Fruit fly (Drosophila melanogaster) whole organism, embryonic: ENCODE results near the gene CG31627.

ENCODE experiments used
- Bdp1 ChIP-seq: fragments of 200-800 bp; sonication (Bioruptor generic); optimal IDR thresholded peaks from 3 replicates; lab custom pipeline; 2016; ENCODE audit warnings: missing biosample characterization, missing genetic modification characterization
- CG10462 ChIP-seq: fragments of 200-800 bp; sonication (Bioruptor generic); optimal IDR thresholded peaks from 2 replicates; lab custom pipeline; 2016; ENCODE audit warnings: missing biosample characterization, missing genetic modification characterization
- CG10565 ChIP-seq: fragments of 200-800 bp; sonication (Bioruptor generic); optimal IDR thresholded peaks from 3 replicates; lab custom pipeline; 2016; ENCODE audit warnings: missing biosample characterization, mild to moderate bottlenecking, missing genetic modification characterization
- CG10959 ChIP-seq: fragments of 200-800 bp; sonication (Bioruptor generic); IDR thresholded peaks from 2 replicates; pipeline ENCODE4 v1.3.6; 2022; ENCODE audit warnings: missing biosample characterization, missing genetic modification characterization
- CG11398 ChIP-seq: fragments of 200-800 bp; sonication (Bioruptor generic); optimal IDR thresholded peaks from 2 replicates; lab custom pipeline; 2016; ENCODE audit warnings: missing biosample characterization, missing genetic modification characterization
- CG14441 ChIP-seq: fragments of 200-800 bp; sonication (Bioruptor generic); IDR thresholded peaks from 2 replicates; pipeline ENCODE4 v1.3.6; 2022; ENCODE audit warnings: missing biosample characterization, missing genetic modification characterization
- CG1603 ChIP-seq: fragments of 200-800 bp; sonication (Bioruptor generic); optimal IDR thresholded peaks from 2 replicates; lab custom pipeline; 2019; ENCODE audit warnings: missing biosample characterization, mild to moderate bottlenecking, missing genetic modification characterization, moderate library complexity
- CG1647 ChIP-seq: fragments of 200-800 bp; sonication (Bioruptor generic); optimal IDR thresholded peaks from 3 replicates; lab custom pipeline; 2016; ENCODE audit warnings: missing biosample characterization, missing genetic modification characterization
- CG16863 ChIP-seq: fragments of 200-800 bp; sonication (Bioruptor generic); optimal IDR thresholded peaks from 3 replicates; lab custom pipeline; 2016; ENCODE audit warnings: missing biosample characterization, missing genetic modification characterization
- CG17568 ChIP-seq: fragments of 200-800 bp; sonication (Bioruptor generic); optimal IDR thresholded peaks from 2 replicates; lab custom pipeline; 2018; ENCODE audit warnings: missing biosample characterization, mild to moderate bottlenecking, missing genetic modification characterization, moderate library complexity
- CG18599 ChIP-seq: fragments of 200-800 bp; sonication (Bioruptor generic); optimal IDR thresholded peaks from 3 replicates; lab custom pipeline; 2017; ENCODE audit warnings: missing biosample characterization, missing genetic modification characterization, mild to moderate bottlenecking, moderate library complexity, missing genetic modification reagents
- CG18764 ChIP-seq: fragments of 200-800 bp; sonication (Bioruptor generic); optimal IDR thresholded peaks from 3 replicates; lab custom pipeline; 2016; ENCODE audit warnings: missing biosample characterization, missing genetic modification characterization
- CG2875 ChIP-seq: fragments of 200-800 bp; sonication (Bioruptor generic); optimal IDR thresholded peaks from 2 replicates; lab custom pipeline; 2017; ENCODE audit warnings: missing biosample characterization, mild to moderate bottlenecking, missing genetic modification characterization, missing genetic modification reagents
- CG34422 ChIP-seq: fragments of 200-800 bp; sonication (Bioruptor generic); IDR thresholded peaks from 3 replicates; pipeline ENCODE4 v1.3.6; 2022; ENCODE audit warnings: missing biosample characterization, missing genetic modification characterization
- CG3847 ChIP-seq: fragments of 200-800 bp; sonication (Bioruptor generic); IDR thresholded peaks from 2 replicates; pipeline ENCODE4 v1.3.6; 2022; ENCODE audit warnings: missing biosample characterization, missing genetic modification characterization
- CG6175 ChIP-seq: fragments of 200-800 bp; sonication (Bioruptor generic); IDR thresholded peaks from 3 replicates; pipeline ENCODE4 v1.3.6; 2022; ENCODE audit warnings: missing biosample characterization, missing genetic modification characterization
- CG6683 ChIP-seq: fragments of 200-800 bp; sonication (Bioruptor generic); optimal IDR thresholded peaks from 2 replicates; lab custom pipeline; 2017; ENCODE audit warnings: missing biosample characterization, mild to moderate bottlenecking, missing genetic modification characterization, missing genetic modification reagents
- CG7271 ChIP-seq: fragments of 200-800 bp; sonication (Bioruptor generic); optimal IDR thresholded peaks from 2 replicates; lab custom pipeline; 2018; ENCODE audit warnings: missing biosample characterization, mild to moderate bottlenecking, missing genetic modification characterization, moderate library complexity
- CG7372 ChIP-seq: fragments of 200-800 bp; sonication (Bioruptor generic); IDR thresholded peaks from 2 replicates; pipeline ENCODE4 v1.3.6; 2022; ENCODE audit warnings: missing biosample characterization, missing genetic modification characterization
- CG8359 ChIP-seq: fragments of 200-800 bp; sonication (Bioruptor generic); optimal IDR thresholded peaks from 2 replicates; lab custom pipeline; 2017; ENCODE audit warnings: missing biosample characterization, mild to moderate bottlenecking, missing genetic modification characterization, borderline replicate concordance
- CG9609 ChIP-seq: fragments of 200-800 bp; sonication (Bioruptor generic); optimal IDR thresholded peaks from 3 replicates; lab custom pipeline; 2016; ENCODE audit warnings: missing biosample characterization, missing genetic modification characterization
- CG9727 ChIP-seq: fragments of 200-800 bp; sonication (Bioruptor generic); optimal IDR thresholded peaks from 3 replicates; lab custom pipeline; 2017; ENCODE audit warnings: missing biosample characterization, mild to moderate bottlenecking, missing genetic modification characterization
- Eip74EF ChIP-seq, 2 experiments: fragments of 200-800 bp in 1 of 2; fragments of >200 bp in 1 of 2; sonication (Bioruptor generic) in 1 of 2; optimal IDR thresholded peaks; 2 replicates each; lab custom pipeline; 2017 to 2019; ENCODE audit warnings: missing biosample characterization in 2 of 2, missing genetic modification characterization in 2 of 2, mild to moderate bottlenecking in 1 of 2, moderate library complexity in 1 of 2
- Gsc ChIP-seq: fragments of 200-800 bp; sonication (Bioruptor generic); IDR thresholded peaks from 2 replicates; pipeline ENCODE4 v1.3.6; 2022; ENCODE audit warnings: missing biosample characterization, missing genetic modification characterization
- Hr39 ChIP-seq: fragments of >200 bp; optimal IDR thresholded peaks from 2 replicates; lab custom pipeline; 2017
- Mes4 ChIP-seq: fragments of 200-800 bp; sonication (Bioruptor generic); optimal IDR thresholded peaks from 2 replicates; lab custom pipeline; 2016; ENCODE audit warnings: missing biosample characterization, missing genetic modification characterization
- Side ChIP-seq: fragments of 200-800 bp; sonication (Bioruptor generic); optimal IDR thresholded peaks from 2 replicates; lab custom pipeline; 2016; ENCODE audit warnings: missing biosample characterization, missing genetic modification characterization
- Ssrp ChIP-seq: fragments of 200-800 bp; sonication (Bioruptor generic); optimal IDR thresholded peaks from 2 replicates; lab custom pipeline; 2018; ENCODE audit warnings: missing biosample characterization, mild to moderate bottlenecking, missing genetic modification characterization, moderate library complexity
- Usf ChIP-seq: fragments of 200-800 bp; sonication (Bioruptor generic); optimal IDR thresholded peaks from 2 replicates; lab custom pipeline; 2017; ENCODE audit warnings: missing genotype, missing biosample characterization, missing genetic modification characterization
- bbx ChIP-seq: fragments of 200-800 bp; sonication (Bioruptor generic); IDR thresholded peaks from 2 replicates; pipeline ENCODE4 v1.3.6; 2022; ENCODE audit warnings: missing biosample characterization, missing genetic modification characterization; ENCODE audit not compliant: partially characterized antibody
- bsh ChIP-seq, 2 experiments: fragments of 200-800 bp; sonication (Bioruptor generic); optimal IDR thresholded peaks; 2 replicates each; lab custom pipeline; 2017 to 2018; ENCODE audit warnings: mild to moderate bottlenecking in 2 of 2, missing biosample characterization in 2 of 2, missing genetic modification characterization in 2 of 2, moderate library complexity in 1 of 2
- cato ChIP-seq: fragments of 200-800 bp; sonication (Bioruptor generic); optimal IDR thresholded peaks from 2 replicates; lab custom pipeline; 2016; ENCODE audit warnings: missing biosample characterization, missing genetic modification characterization, borderline replicate concordance
- caup ChIP-seq: fragments of 200-800 bp; sonication (Bioruptor generic); optimal IDR thresholded peaks from 3 replicates; lab custom pipeline; 2017; ENCODE audit warnings: missing biosample characterization, mild to moderate bottlenecking, missing genetic modification characterization, moderate library complexity; ENCODE audit not compliant: severe bottlenecking
- cg ChIP-seq: fragments of 200-800 bp; sonication (Bioruptor generic); optimal IDR thresholded peaks from 3 replicates; lab custom pipeline; 2019; ENCODE audit warnings: missing biosample characterization, mild to moderate bottlenecking, missing genetic modification characterization, moderate library complexity
- chinmo ChIP-seq: fragments of 200-800 bp; sonication (Bioruptor generic); IDR thresholded peaks from 4 replicates; pipeline ENCODE4 v1.3.6; 2022; ENCODE audit warnings: missing biosample characterization, missing genetic modification characterization; ENCODE audit not compliant: partially characterized antibody
- croc ChIP-seq: fragments of 200-800 bp; sonication (Bioruptor generic); conservative IDR thresholded peaks from 3 replicates; pipeline ENCODE4 v1.3.6; 2022; ENCODE audit warnings: missing biosample characterization, missing genetic modification characterization
- dan ChIP-seq: fragments of 200-800 bp; sonication (Bioruptor generic); IDR thresholded peaks from 2 replicates; pipeline ENCODE4 v1.3.6; 2022; ENCODE audit warnings: missing biosample characterization, missing genetic modification characterization
- dpn ChIP-seq, 2 experiments: fragments of 200-800 bp; sonication (Bioruptor generic); optimal IDR thresholded peaks; 3 replicates each; lab custom pipeline; 2016; ENCODE audit warnings: missing biosample characterization in 2 of 2, missing genetic modification characterization in 2 of 2
- fd64A ChIP-seq: fragments of 200-800 bp; sonication (Bioruptor generic); optimal IDR thresholded peaks from 3 replicates; lab custom pipeline; 2018; ENCODE audit warnings: missing biosample characterization, mild to moderate bottlenecking, missing genetic modification characterization
- fd96Cb ChIP-seq: fragments of 200-800 bp; sonication (Bioruptor generic); optimal IDR thresholded peaks from 2 replicates; lab custom pipeline; 2018; ENCODE audit warnings: missing biosample characterization, mild to moderate bottlenecking, missing genetic modification characterization, moderate library complexity
- fu2 ChIP-seq: fragments of 200-800 bp; sonication (Bioruptor generic); optimal IDR thresholded peaks from 2 replicates; lab custom pipeline; 2016; ENCODE audit warnings: missing biosample characterization, missing genetic modification characterization
- grn ChIP-seq: fragments of 200-800 bp; sonication (Bioruptor generic); optimal IDR thresholded peaks from 3 replicates; lab custom pipeline; 2017; ENCODE audit warnings: missing biosample characterization, missing genetic modification characterization
- gro ChIP-seq: fragments of 200-800 bp; sonication (Bioruptor generic); optimal IDR thresholded peaks from 2 replicates; lab custom pipeline; 2016; ENCODE audit warnings: missing biosample characterization, missing genetic modification characterization
- h ChIP-seq: fragments of >200 bp; optimal IDR thresholded peaks from 2 replicates; lab custom pipeline; 2017
- hkb ChIP-seq, 2 experiments: fragments of 200-800 bp in 1 of 2; fragments of >200 bp in 1 of 2; sonication (Bioruptor generic) in 1 of 2; IDR thresholded peaks in 1 of 2; optimal IDR thresholded peaks in 1 of 2; 2 replicates each; pipeline versions ENCODE4 v1.3.6 to Lab custom; 2017 to 2022; ENCODE audit warnings: missing biosample characterization in 1 of 2, missing genetic modification characterization in 1 of 2
- hth ChIP-seq: fragments of >200 bp; optimal IDR thresholded peaks from 2 replicates; lab custom pipeline; 2017; ENCODE audit warnings: inconsistent platforms
- luna ChIP-seq: fragments of 200-800 bp; sonication (Bioruptor generic); optimal IDR thresholded peaks from 2 replicates; lab custom pipeline; 2016; ENCODE audit warnings: missing biosample characterization, missing genetic modification characterization
- ranshi ChIP-seq: fragments of 200-800 bp; sonication (Bioruptor generic); IDR thresholded peaks from 2 replicates; pipeline ENCODE4 v1.3.6; 2022; ENCODE audit warnings: missing biosample characterization, missing genetic modification characterization
- row ChIP-seq: fragments of 200-800 bp; sonication (Bioruptor generic); IDR thresholded peaks from 3 replicates; pipeline ENCODE4 v1.3.6; 2022; ENCODE audit warnings: missing biosample characterization, missing genetic modification characterization
- slp2 ChIP-seq: fragments of 200-800 bp; sonication (Bioruptor generic); optimal IDR thresholded peaks from 2 replicates; lab custom pipeline; 2016; ENCODE audit warnings: missing biosample characterization, missing genetic modification characterization
- yki ChIP-seq: fragments of >200 bp; optimal IDR thresholded peaks from 3 replicates; lab custom pipeline; 2018

Gene CG31627

DNA sequence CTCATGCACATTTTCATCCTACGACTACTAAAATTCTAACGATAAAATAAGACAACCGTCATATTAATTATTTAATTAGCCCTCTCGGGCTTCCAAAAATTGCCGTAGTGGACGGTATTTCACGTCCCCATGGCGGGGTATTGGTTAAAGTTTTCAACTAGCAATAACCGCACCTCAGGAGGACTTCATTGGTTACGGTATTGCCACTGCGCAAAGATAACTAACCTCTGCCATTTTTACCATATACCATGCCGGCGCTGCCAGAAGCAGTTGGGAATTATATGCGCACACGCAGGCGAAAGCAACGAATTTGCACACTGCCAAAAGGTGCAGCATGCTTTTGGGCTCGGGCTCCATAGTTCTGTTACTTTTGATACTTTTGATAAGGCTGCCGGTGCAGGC, 41.9 kb downstream of the CG31627 start (continued):
- peak; percentile 42; the same call in 1 of the 2 replicates for TF ChIP-seq CG3847 (GFP tag; lab: Robert Waterston, UW)
- no peak for TF ChIP-seq CG6683 (GFP tag; lab: Kevin White, UChicago)
- TF ChIP-seq CG10565: no peak
- no peak for TF ChIP-seq cg (GFP tag; lab: Kevin White, UChicago)
- TF ChIP-seq CG11398: peak; percentile 23
- no peak for TF ChIP-seq fd64A (GFP tag; lab: Kevin White, UChicago)
- no peak for TF ChIP-seq slp2 (GFP tag; lab: Kevin White, UChicago)
- peak in 1 of 2 experiments; percentile 63 for TF ChIP-seq dpn (GFP tag; optimal IDR thresholded peaks at IDR 0.05; lab: Kevin White, UChicago)
- TF ChIP-seq CG18599: peak; percentile 47
- TF ChIP-seq croc (GFP tag; lab: Robert Waterston, UW): no peak
- TF ChIP-seq CG2875 (GFP tag; lab: Kevin White, UChicago): no peak
- no peak for TF ChIP-seq CG7271 (tag; lab: Kevin White, UChicago)
- TF ChIP-seq CG10462 (GFP tag; lab: Kevin White, UChicago): no peak
- no peak for TF ChIP-seq hth (lab: Kevin White, UChicago)
- TF ChIP-seq CG9609 (GFP tag; lab: Kevin White, UChicago): no peak
- 0 out of 2 replicates have a peak, but pooled peaks have one; percentile 13 for TF ChIP-seq CG14441 (GFP tag; lab: Robert Waterston, UW)
- TF ChIP-seq Eip74EF (GFP tag; optimal IDR thresholded peaks at IDR 0.05; lab: Kevin White, UChicago): no peak
- TF ChIP-seq yki (lab: Kevin White, UChicago): no peak
- TF ChIP-seq CG18764 (GFP tag; lab: Kevin White, UChicago): no peak
- TF ChIP-seq fu2 (GFP tag; lab: Kevin White, UChicago): no peak
- no peak for TF ChIP-seq CG7372
- peak; percentile 34 for TF ChIP-seq CG1603 (tag; lab: Kevin White, UChicago)
- TF ChIP-seq CG6175 (GFP tag; lab: Robert Waterston, UW): no peak
- TF ChIP-seq h: no peak
- no peak for TF ChIP-seq Ssrp (tag; lab: Kevin White, UChicago)
- TF ChIP-seq luna (GFP tag; lab: Kevin White, UChicago): no peak
- TF ChIP-seq Side (GFP tag; lab: Kevin White, UChicago): no peak
- peak; percentile 40 for TF ChIP-seq fd96Cb (tag; lab: Kevin White, UChicago)
- no peak for TF ChIP-seq cato (GFP tag; lab: Kevin White, UChicago)
- TF ChIP-seq CG9727 (GFP tag; lab: Kevin White, UChicago): peak; percentile 5
- TF ChIP-seq Bdp1: no peak
- no peak for TF ChIP-seq CG34422
- TF ChIP-seq Gsc (GFP tag; lab: Robert Waterston, UW): no peak
- TF ChIP-seq row (GFP tag; lab: Robert Waterston, UW): 0 out of 3 replicates have a peak, but pooled peaks have one; percentile 10
- 0 out of 4 replicates have a peak, but pooled peaks have one; percentile 63 for TF ChIP-seq chinmo (GFP tag; lab: Robert Waterston, UW)
- TF ChIP-seq bbx (GFP tag; lab: Robert Waterston, UW): peak; percentile 72
- peak; percentile 54 for TF ChIP-seq CG1647 (GFP tag; lab: Kevin White, UChicago)
- TF ChIP-seq grn (GFP tag; lab: Kevin White, UChicago): no peak
- no peak for TF ChIP-seq ranshi (GFP tag; lab: Robert Waterston, UW)
- TF ChIP-seq CG16863 (GFP tag; lab: Kevin White, UChicago): peak; percentile 31
- TF ChIP-seq bsh (GFP tag; optimal IDR thresholded peaks at IDR 0.05; lab: Kevin White, UChicago): no peak
- TF ChIP-seq CG10959 (GFP tag; lab: Robert Waterston, UW): peak; percentile 62; the same call in 1 of the 2 replicates
- TF ChIP-seq CG8359 (GFP tag; lab: Kevin White, UChicago): no peak
- TF ChIP-seq hkb (optimal IDR thresholded peaks at IDR 0.05; lab: Kevin White, UChicago): no peak
- TF ChIP-seq hkb (GFP tag; IDR thresholded peaks at IDR 0.05; lab: Robert Waterston, UW): peak; percentile 43
- no peak for TF ChIP-seq Hr39 (lab: Kevin White, UChicago)
- peak; percentile 44 for TF ChIP-seq caup (GFP tag; lab: Kevin White, UChicago)
- no peak for TF ChIP-seq Usf
- no peak for TF ChIP-seq CG17568 (GFP tag; lab: Kevin White, UChicago)
- TF ChIP-seq gro: peak; percentile 4
- no peak for TF ChIP-seq Mes4 (GFP tag; lab: Kevin White, UChicago)
- no peak for TF ChIP-seq dan (GFP tag; lab: Robert Waterston, UW)
